Fruit fly (Drosophila melanogaster): ENCODE data around the gene CG3281.

The CG3281 gene

dm6 chr3R:11948903-11949358 lies 13.7 kb downstream of the CG3281 start, which contains the start of gene Cad87A (continued):
- no peak for TF ChIP-seq esg (GFP tag; conservative IDR thresholded peaks at IDR 0.05)
- no peak for TF ChIP-seq CG14050 (GFP tag; IDR thresholded peaks at IDR 0.05)
- TF ChIP-seq MTF-1 (GFP tag; optimal IDR thresholded peaks at IDR 0.05; ENCODE audit: borderline replicate concordance), result peak; percentile 58
- no peak for TF ChIP-seq CG9817 (tag; optimal IDR thresholded peaks at IDR 0.05)
- no peak for TF ChIP-seq CG8359 (GFP tag; optimal IDR thresholded peaks at IDR 0.05; ENCODE audit: borderline replicate concordance)
- TF ChIP-seq tll (GFP tag; optimal IDR thresholded peaks at IDR 0.05), result peak in 1 of 2 experiments; percentile 85
- TF ChIP-seq sd (tag; optimal IDR thresholded peaks at IDR 0.05), result peak; percentile 71
- no peak for TF ChIP-seq CG9215 (GFP tag; IDR thresholded peaks at IDR 0.05)
- peak; percentile 15 for TF ChIP-seq maf-S (GFP tag; optimal IDR thresholded peaks at IDR 0.05)
- peak; percentile 80 for TF ChIP-seq kni (GFP tag; optimal IDR thresholded peaks at IDR 0.05)
- TF ChIP-seq CG1792 (GFP tag; optimal IDR thresholded peaks at IDR 0.05), result peak; percentile 2
- TF ChIP-seq slp2 (GFP tag; optimal IDR thresholded peaks at IDR 0.05), result no peak
- TF ChIP-seq CG18262 (tag; optimal IDR thresholded peaks at IDR 0.05), result peak; percentile 20
- TF ChIP-seq grn (GFP tag; optimal IDR thresholded peaks at IDR 0.05), result no peak
- TF ChIP-seq NC2β (GFP tag; optimal IDR thresholded peaks at IDR 0.05), result peak; percentile 39
- TF ChIP-seq ro (GFP tag; IDR thresholded peaks at IDR 0.05), result no peak
- TF ChIP-seq pfk (GFP tag; optimal IDR thresholded peaks at IDR 0.05), result peak; percentile 43
- TF ChIP-seq aop (GFP tag; IDR thresholded peaks at IDR 0.05), result no peak
- peak; percentile 16 for TF ChIP-seq CG17568 (GFP tag; optimal IDR thresholded peaks at IDR 0.05)
- no peak for TF ChIP-seq Ets97D (GFP tag; optimal IDR thresholded peaks at IDR 0.05)
- no peak for TF ChIP-seq gcm2 (GFP tag; optimal IDR thresholded peaks at IDR 0.05)
- TF ChIP-seq CG33213 (GFP tag; optimal IDR thresholded peaks at IDR 0.05), result peak; percentile 51
- TF ChIP-seq CG10267 (tag; optimal IDR thresholded peaks at IDR 0.05), result peak; percentile 49
- peak; percentile 41 for TF ChIP-seq Fer1 (GFP tag; optimal IDR thresholded peaks at IDR 0.05)
- TF ChIP-seq pzg (GFP tag; optimal IDR thresholded peaks at IDR 0.05), result peak; percentile 81
- no peak for TF ChIP-seq CG2116 (GFP tag; optimal IDR thresholded peaks at IDR 0.05)
- no peak for TF ChIP-seq CG15073 (GFP tag; optimal IDR thresholded peaks at IDR 0.05)
- TF ChIP-seq CG10543 (GFP tag; optimal IDR thresholded peaks at IDR 0.05), result peak; percentile 69
- no peak for TF ChIP-seq YL-1 (GFP tag; optimal IDR thresholded peaks at IDR 0.05)
- peak; percentile 51 for TF ChIP-seq CG31365 (tag; optimal IDR thresholded peaks at IDR 0.05)
- TF ChIP-seq CoRest (tag; optimal IDR thresholded peaks at IDR 0.05), result no peak
- peak; percentile 6 for TF ChIP-seq B-H2 (GFP tag; optimal IDR thresholded peaks at IDR 0.05)
- TF ChIP-seq Oaz (GFP tag; IDR thresholded peaks at IDR 0.05), result no peak
- no peak for TF ChIP-seq Atf6 (GFP tag; IDR thresholded peaks at IDR 0.05)
- TF ChIP-seq Dp (GFP tag; optimal IDR thresholded peaks at IDR 0.05), result peak; percentile 53
- TF ChIP-seq CG8924 (tag; optimal IDR thresholded peaks at IDR 0.05), result peak; percentile 78
- TF ChIP-seq CG15601 (tag; optimal IDR thresholded peaks at IDR 0.05), result no peak
- TF ChIP-seq gce (GFP tag; IDR thresholded peaks at IDR 0.05), result no peak
- TF ChIP-seq Neu2 (GFP tag; optimal IDR thresholded peaks at IDR 0.05; ENCODE audit: borderline replicate concordance), result no peak
- TF ChIP-seq CG11093 (GFP tag; IDR thresholded peaks at IDR 0.05), result no peak
- TF ChIP-seq Hr3 (GFP tag; optimal IDR thresholded peaks at IDR 0.05), result no peak
- TF ChIP-seq Hmr (GFP tag; optimal IDR thresholded peaks at IDR 0.05), result no peak
- TF ChIP-seq CG2712 (tag; optimal IDR thresholded peaks at IDR 0.05), result peak; percentile 28
- TF ChIP-seq CG13424 (tag; optimal IDR thresholded peaks at IDR 0.05), result no peak
- peak; percentile 97 for TF ChIP-seq kah (GFP tag; optimal IDR thresholded peaks at IDR 0.05)
- peak; percentile 21 for TF ChIP-seq CG12659 (GFP tag; optimal IDR thresholded peaks at IDR 0.05)
- no peak for TF ChIP-seq CG34224 (GFP tag; IDR thresholded peaks at IDR 0.05; ENCODE audit: partially characterized antibody)
- TF ChIP-seq Hand (GFP tag; optimal IDR thresholded peaks at IDR 0.05), result no peak
- TF ChIP-seq CG11695 (GFP tag; IDR thresholded peaks at IDR 0.05), result no peak
- peak; percentile 82 for TF ChIP-seq HLHmδ (GFP tag; optimal IDR thresholded peaks at IDR 0.05)
